Worm (Caenorhabditis elegans): ENCODE results near the gene cls-2.

cls-2 gene

ce11 chrIII:9069712-9070111 is 14.9 kb downstream of the cls-2 start:
- TF ChIP-seq ccch-3 (GFP tag; optimal IDR thresholded peaks at IDR 0.05) (no peak), attf-6 (GFP tag; IDR thresholded peaks at IDR 0.05) (no peak), ets-4 (GFP tag; optimal IDR thresholded peaks at IDR 0.05) (no peak), F52B5.7 (tag; optimal IDR thresholded peaks at IDR 0.05) (no peak), sdz-38 (tag; optimal IDR thresholded peaks at IDR 0.05) (no peak), ceh-58 (GFP tag; IDR thresholded peaks at IDR 0.05) (no peak), D2030.7 (GFP tag; IDR thresholded peaks at IDR 0.05) (no peak), Y67H2A.10 (GFP tag; conservative IDR thresholded peaks at IDR 0.05) (no peak), tlf-1 (GFP tag; optimal IDR thresholded peaks at IDR 0.05) (no peak), mel-28 (tag; optimal IDR thresholded peaks at IDR 0.05; ENCODE audit: borderline replicate concordance) (no peak), lin-40 (tag; optimal IDR thresholded peaks at IDR 0.05) (no peak), tbx-9 (tag; optimal IDR thresholded peaks at IDR 0.05; ENCODE audit: borderline replicate concordance) (no peak), dpff-1 (tag; optimal IDR thresholded peaks at IDR 0.05) (no peak), Y56A3A.18 (GFP tag; IDR thresholded peaks at IDR 0.05) (no peak), hmg-20 (GFP tag; IDR thresholded peaks at IDR 0.05) (no peak), hsf-1 (GFP tag; IDR thresholded peaks at IDR 0.05) (no peak), repo-1 (tag; optimal IDR thresholded peaks at IDR 0.05) (no peak), ceh-91 (GFP tag; IDR thresholded peaks at IDR 0.05) (no peak), lir-1 (GFP tag; conservative IDR thresholded peaks at IDR 0.05) (no peak)

ce11 chrIII:9071372-9071771 is 16.5 kb downstream of the cls-2 start, which contains the start of gene lin-12:
TSS of gene lin-12 (minus strand) at chrIII:9071472.
- TF ChIP-seq C17E4.6 (GFP tag; IDR thresholded peaks at IDR 0.05), result no peak
- TF ChIP-seq snpc-1.1 (tag; optimal IDR thresholded peaks at IDR 0.05; ENCODE audit: insufficient read depth), result no peak
- TF ChIP-seq hlh-26 (GFP tag; conservative IDR thresholded peaks at IDR 0.05), result no peak
- TF ChIP-seq dpff-1 (tag; optimal IDR thresholded peaks at IDR 0.05), result no peak
- TF ChIP-seq ceh-58 (GFP tag; IDR thresholded peaks at IDR 0.05), result no peak
- no peak for TF ChIP-seq Y95B8A.8 (GFP tag; IDR thresholded peaks at IDR 0.05)
- no peak for TF ChIP-seq ztf-28 (GFP tag; IDR thresholded peaks at IDR 0.05)
- no peak for TF ChIP-seq dpl-1 (GFP tag; optimal IDR thresholded peaks at IDR 0.05)
- no peak for TF ChIP-seq cebp-1 (GFP tag; IDR thresholded peaks at IDR 0.05)
- TF ChIP-seq cebp-1 (tag; optimal IDR thresholded peaks at IDR 0.05), result no peak
- no peak for TF ChIP-seq F57C9.4 (tag; optimal IDR thresholded peaks at IDR 0.05)
- no peak for TF ChIP-seq sptf-2 (GFP tag; optimal IDR thresholded peaks at IDR 0.05)
- TF ChIP-seq ZK185.1 (tag; optimal IDR thresholded peaks at IDR 0.05; ENCODE audit: poor library complexity, severe bottlenecking), result no peak

ce11 chrIII:9072704-9073103 is 17.9 kb downstream of the cls-2 start:
- TF ChIP-seq bed-1 (GFP tag; IDR thresholded peaks at IDR 0.05), result no peak
- TF ChIP-seq nhr-120 (GFP tag; IDR thresholded peaks at IDR 0.05), result no peak
- TF ChIP-seq gei-17 (GFP tag; optimal IDR thresholded peaks at IDR 0.05), result no peak
- no peak for TF ChIP-seq tbp1 (GFP tag; optimal IDR thresholded peaks at IDR 0.05)
- no peak for TF ChIP-seq egl-18 (GFP tag; IDR thresholded peaks at IDR 0.05)
- TF ChIP-seq ceh-91 (GFP tag; IDR thresholded peaks at IDR 0.05), result no peak
- no peak for TF ChIP-seq Y56A3A.18 (GFP tag; IDR thresholded peaks at IDR 0.05)
- TF ChIP-seq K12H6.12 (tag; optimal IDR thresholded peaks at IDR 0.05), result no peak
- TF ChIP-seq F22D6.2 (tag; optimal IDR thresholded peaks at IDR 0.05), result no peak
- no peak for TF ChIP-seq Y67H2A.10 (GFP tag; conservative IDR thresholded peaks at IDR 0.05)
- no peak for TF ChIP-seq T07F8.4 (tag; optimal IDR thresholded peaks at IDR 0.05)
- TF ChIP-seq lin-35 (GFP tag; optimal IDR thresholded peaks at IDR 0.05), result no peak
